Worm (Caenorhabditis elegans): Measurements from ENCODE around the gene slc-28.1.

Gene slc-28.1

ce11 chrV:3470782-3471181 is 7.2 kb downstream of the slc-28.1 start, which contains the start of gene srbc-29:
srbc-29 (minus strand) TSS chrV:3470882.
- TF ChIP-seq hlh-12 (tag; optimal IDR thresholded peaks at IDR 0.05) (no peak), lsl-1 (GFP tag; optimal IDR thresholded peaks at IDR 0.05) (no peak)

ce11 chrV:3475021-3475420 is 11.4 kb downstream of the slc-28.1 start, which contains the start of gene oac-2:
oac-2 (minus strand) TSS chrV:3475121.
- TF ChIP-seq sdz-38 (tag; optimal IDR thresholded peaks at IDR 0.05): no peak
- TF ChIP-seq Y79H2A.3 (GFP tag; conservative IDR thresholded peaks at IDR 0.05): no peak
- no peak for TF ChIP-seq aptf-3 (GFP tag; IDR thresholded peaks at IDR 0.05)
- TF ChIP-seq lag-1 (GFP tag; IDR thresholded peaks at IDR 0.05): no peak
- no peak for TF ChIP-seq rec-8 (tag; optimal IDR thresholded peaks at IDR 0.05)
- no peak for TF ChIP-seq rcor-1 (GFP tag; IDR thresholded peaks at IDR 0.05)
- TF ChIP-seq sptf-2 (GFP tag; optimal IDR thresholded peaks at IDR 0.05): no peak
- TF ChIP-seq cebp-1 (GFP tag; IDR thresholded peaks at IDR 0.05): no peak
- no peak for TF ChIP-seq cebp-1 (tag; optimal IDR thresholded peaks at IDR 0.05)
- TF ChIP-seq F55B11.4 (tag; optimal IDR thresholded peaks at IDR 0.05; ENCODE audit: borderline replicate concordance, insufficient read depth): no peak
- TF ChIP-seq lsy-27 (tag; optimal IDR thresholded peaks at IDR 0.05; ENCODE audit: borderline replicate concordance, insufficient read depth): no peak
- no peak for TF ChIP-seq hsf-1 (GFP tag; IDR thresholded peaks at IDR 0.05)
- no peak for TF ChIP-seq ztf-3 (GFP tag; optimal IDR thresholded peaks at IDR 0.05)
- no peak for TF ChIP-seq C06A6.2 (GFP tag; conservative IDR thresholded peaks at IDR 0.05)
- TF ChIP-seq nfya-1 (tag; optimal IDR thresholded peaks at IDR 0.05; ENCODE audit: borderline replicate concordance, insufficient read depth): no peak
- TF ChIP-seq lin-54 (GFP tag; optimal IDR thresholded peaks at IDR 0.05): no peak
- TF ChIP-seq let-607 (tag; optimal IDR thresholded peaks at IDR 0.05): no peak
- no peak for TF ChIP-seq rpc-1 (optimal IDR thresholded peaks at IDR 0.05)
- no peak for TF ChIP-seq rpc-1 (tag; optimal IDR thresholded peaks at IDR 0.05)
- TF ChIP-seq F23B12.7 (tag; optimal IDR thresholded peaks at IDR 0.05; ENCODE audit: insufficient read depth): no peak

ce11 chrV:3476228-3476627 is 12.6 kb downstream of the slc-28.1 start:
- TF ChIP-seq K11D2.4 (GFP tag; IDR thresholded peaks at IDR 0.05): no peak
- no peak for TF ChIP-seq tbx-9 (tag; optimal IDR thresholded peaks at IDR 0.05; ENCODE audit: borderline replicate concordance)
- no peak for TF ChIP-seq attf-3 (GFP tag; conservative IDR thresholded peaks at IDR 0.05)
- no peak for TF ChIP-seq F52B5.7 (tag; optimal IDR thresholded peaks at IDR 0.05)
- TF ChIP-seq rcor-1 (GFP tag; IDR thresholded peaks at IDR 0.05): no peak
- no peak for TF ChIP-seq die-1 (tag; optimal IDR thresholded peaks at IDR 0.05)
- TF ChIP-seq Y79H2A.3 (GFP tag; conservative IDR thresholded peaks at IDR 0.05): no peak
- TF ChIP-seq sptf-2 (GFP tag; optimal IDR thresholded peaks at IDR 0.05): no peak
- no peak for TF ChIP-seq egl-18 (GFP tag; IDR thresholded peaks at IDR 0.05)
- TF ChIP-seq akir-1 (GFP tag; optimal IDR thresholded peaks at IDR 0.05): no peak
- no peak for TF ChIP-seq ztf-25 (GFP tag; IDR thresholded peaks at IDR 0.05)
- no peak for TF ChIP-seq let-526 (GFP tag; IDR thresholded peaks at IDR 0.05)

ce11 chrV:3477496-3477895 is 13.9 kb downstream of the slc-28.1 start, which contains the start of gene srbc-31:
srbc-31 (minus strand) TSS chrV:3477596.
- TF ChIP-seq snpc-3.4 (tag; optimal IDR thresholded peaks at IDR 0.05): no peak
- no peak for TF ChIP-seq lag-1 (GFP tag; IDR thresholded peaks at IDR 0.05)
- TF ChIP-seq pha-4 (tag; optimal IDR thresholded peaks at IDR 0.05): no peak
- TF ChIP-seq F55B11.4 (tag; optimal IDR thresholded peaks at IDR 0.05; ENCODE audit: borderline replicate concordance, insufficient read depth): no peak
- no peak for TF ChIP-seq lir-1 (GFP tag; conservative IDR thresholded peaks at IDR 0.05)
- TF ChIP-seq gei-17 (GFP tag; optimal IDR thresholded peaks at IDR 0.05): no peak
- no peak for TF ChIP-seq ztf-22 (GFP tag; optimal IDR thresholded peaks at IDR 0.05)
- no peak for TF ChIP-seq K11D2.4 (GFP tag; IDR thresholded peaks at IDR 0.05)
- no peak for TF ChIP-seq Y79H2A.3 (GFP tag; conservative IDR thresholded peaks at IDR 0.05)
- no peak for TF ChIP-seq F57A8.1 (GFP tag; optimal IDR thresholded peaks at IDR 0.05)
- TF ChIP-seq ztf-6 (GFP tag; IDR thresholded peaks at IDR 0.05): no peak
- no peak for TF ChIP-seq ceh-100 (GFP tag; IDR thresholded peaks at IDR 0.05)
- TF ChIP-seq lsy-27 (tag; optimal IDR thresholded peaks at IDR 0.05; ENCODE audit: borderline replicate concordance, insufficient read depth): no peak
- no peak for TF ChIP-seq ccch-3 (GFP tag; optimal IDR thresholded peaks at IDR 0.05)
- no peak for TF ChIP-seq fkh-3 (tag; optimal IDR thresholded peaks at IDR 0.05)

All from whole organism, young adult.